Fruit fly (Drosophila melanogaster) whole organism, adult: ENCODE results near the gene CAHbeta.
A peak's percentile ranks its signal among the peaks of the same experiment; 100 is the strongest.

ENCODE experiments used
- CG11617 ChIP-seq: fragments of 200-800 bp; sonication (Bioruptor generic); optimal IDR thresholded peaks from 2 replicates; lab custom pipeline; 2017; ENCODE audit warnings: mild to moderate bottlenecking, missing biosample characterization, missing genetic modification reagents, missing genetic modification characterization
- CG12768 ChIP-seq: fragments of 200-800 bp; sonication (Bioruptor generic); optimal IDR thresholded peaks from 2 replicates; lab custom pipeline; 2017; ENCODE audit warnings: missing biosample characterization, missing genetic modification characterization, mild to moderate bottlenecking, moderate library complexity, missing genetic modification reagents
- CG1620 ChIP-seq: fragments of 200-800 bp; sonication (Bioruptor generic); optimal IDR thresholded peaks from 2 replicates; lab custom pipeline; 2016; ENCODE audit warnings: missing biosample characterization, missing genetic modification characterization
- CG33017 ChIP-seq: fragments of 200-800 bp; sonication (Bioruptor generic); optimal IDR thresholded peaks from 2 replicates; lab custom pipeline; 2018; ENCODE audit warnings: missing biosample characterization, mild to moderate bottlenecking, missing genetic modification characterization, moderate library complexity
- CG7045 ChIP-seq: fragments of 200-800 bp; sonication (Bioruptor generic); optimal IDR thresholded peaks from 2 replicates; lab custom pipeline; 2017; ENCODE audit warnings: missing biosample characterization, mild to moderate bottlenecking, missing genetic modification characterization
- CG7101 ChIP-seq: fragments of 200-800 bp; sonication (Bioruptor generic); optimal IDR thresholded peaks from 2 replicates; lab custom pipeline; 2018; ENCODE audit warnings: missing biosample characterization, mild to moderate bottlenecking, missing genetic modification characterization, moderate library complexity
- Crg-1 ChIP-seq: fragments of 200-800 bp; sonication (Bioruptor generic); optimal IDR thresholded peaks from 2 replicates; lab custom pipeline; 2016; ENCODE audit warnings: missing biosample characterization, missing genetic modification characterization
- Hr96 ChIP-seq: fragments of 200-800 bp; sonication (Bioruptor generic); optimal IDR thresholded peaks from 2 replicates; lab custom pipeline; 2016; ENCODE audit warnings: missing biosample characterization, missing genetic modification characterization
- bab1 ChIP-seq: fragments of 200-800 bp; sonication (Bioruptor generic); optimal IDR thresholded peaks from 3 replicates; lab custom pipeline; 2019; ENCODE audit warnings: missing biosample characterization, mild to moderate bottlenecking, missing genetic modification characterization, moderate library complexity
- cnc ChIP-seq, 2 experiments: fragments of >200 bp; optimal IDR thresholded peaks; 2 replicates each; lab custom pipeline; 2017
- kay ChIP-seq: fragments of 200-800 bp; sonication (Bioruptor generic); peaks from one replicate; lab custom pipeline; 2016; ENCODE audit warnings: missing biosample characterization, missing genetic modification characterization, borderline replicate concordance
- ovo ChIP-seq: fragments of 200-800 bp; sonication (Bioruptor generic); optimal IDR thresholded peaks from 2 replicates; lab custom pipeline; 2016; ENCODE audit warnings: missing biosample characterization, missing genetic modification characterization
- pad ChIP-seq: fragments of 200-800 bp; sonication (Bioruptor generic); optimal IDR thresholded peaks from 3 replicates; lab custom pipeline; 2017; ENCODE audit warnings: missing biosample characterization, missing genetic modification characterization, mild to moderate bottlenecking, moderate library complexity, missing genetic modification reagents

dm6 chr3R:9013765-9014380 lies 33.2 kb downstream of the CAHbeta start:
- TF ChIP-seq CG12768 (peak; percentile 18), CG7045 (GFP tag; lab: Kevin White, UChicago) (peak; percentile 50), CG11617 (GFP tag; lab: Kevin White, UChicago) (peak; percentile 82), kay (GFP tag; lab: Kevin White, UChicago) (no peak), Hr96 (GFP tag; lab: Kevin White, UChicago) (no peak), Crg-1 (GFP tag; lab: Kevin White, UChicago) (peak; percentile 76), cnc (optimal IDR thresholded peaks at IDR 0.05; lab: Kevin White, UChicago) (no peak), bab1 (GFP tag; lab: Kevin White, UChicago) (peak; percentile 71), CG1620 (GFP tag; lab: Kevin White, UChicago) (peak; percentile 61), ovo (GFP tag; lab: Kevin White, UChicago) (no peak), CG7101 (peak; percentile 49), CG33017 (peak; percentile 55), pad (GFP tag; lab: Kevin White, UChicago) (peak; percentile 93)
